Fruit fly (Drosophila melanogaster): Measurements from ENCODE around the gene CG45060.
A peak's percentile ranks its signal among the peaks of the same experiment; 100 is the strongest.

The CG45060 gene

DNA sequence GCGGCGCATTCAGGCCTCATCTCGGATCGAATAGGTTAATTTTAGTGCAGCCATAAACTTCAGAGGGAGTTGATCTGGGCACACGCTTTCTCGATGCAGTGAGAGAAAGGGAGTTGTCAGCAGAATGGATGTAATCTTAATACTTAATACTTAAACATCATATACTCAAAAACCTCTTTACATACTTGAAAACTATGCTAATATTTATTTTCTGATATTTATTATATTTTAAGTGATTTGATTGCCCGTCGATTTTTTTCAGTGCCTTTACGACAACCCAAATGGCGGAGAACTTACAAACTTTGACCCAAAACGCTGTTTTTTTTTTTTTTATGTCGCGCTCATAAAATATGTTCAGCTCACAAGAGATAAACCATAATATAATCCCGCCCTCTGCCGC is 43.4 kb upstream of the CG45060 start (continued):
- no peak for TF ChIP-seq CG14860 (GFP tag; IDR thresholded peaks at IDR 0.05; ENCODE audit: partially characterized antibody)
- TF ChIP-seq kay (GFP tag; optimal IDR thresholded peaks at IDR 0.05), result no peak
- 0 out of 2 replicates have a peak, but pooled peaks have one; percentile 22 for TF ChIP-seq CG1024 (GFP tag; IDR thresholded peaks at IDR 0.05)
- no peak for TF ChIP-seq Atf-2 (GFP tag; optimal IDR thresholded peaks at IDR 0.05)
- no peak for TF ChIP-seq bbx (GFP tag; IDR thresholded peaks at IDR 0.05; ENCODE audit: partially characterized antibody)
- no peak for TF ChIP-seq CG5245 (GFP tag; optimal IDR thresholded peaks at IDR 0.05)
- TF ChIP-seq croc (GFP tag; conservative IDR thresholded peaks at IDR 0.05), result peak; percentile 25; the same call in 1 of the 3 replicates
- no peak for TF ChIP-seq Doc2 (GFP tag; IDR thresholded peaks at IDR 0.05)
- no peak for TF ChIP-seq fd102C (GFP tag; optimal IDR thresholded peaks at IDR 0.05)
- TF ChIP-seq NC2α (GFP tag; optimal IDR thresholded peaks at IDR 0.05), result no peak
- no peak for TF ChIP-seq fru (optimal IDR thresholded peaks at IDR 0.05)
- TF ChIP-seq CG5180 (GFP tag; optimal IDR thresholded peaks at IDR 0.05), result no peak
- peak; percentile 56 for TF ChIP-seq CG10979 (tag; optimal IDR thresholded peaks at IDR 0.05)
- no peak for TF ChIP-seq CG10565 (GFP tag; optimal IDR thresholded peaks at IDR 0.05)
- no peak for TF ChIP-seq wek (GFP tag; optimal IDR thresholded peaks at IDR 0.05)
- TF ChIP-seq CG12299 (tag; optimal IDR thresholded peaks at IDR 0.05), result no peak
- TF ChIP-seq CkIIα-i1 (GFP tag; IDR thresholded peaks at IDR 0.05), result no peak
- TF ChIP-seq da (GFP tag; optimal IDR thresholded peaks at IDR 0.05), result no peak
- TF ChIP-seq chif (GFP tag; optimal IDR thresholded peaks at IDR 0.05), result no peak
- TF ChIP-seq CG8388 (GFP tag; optimal IDR thresholded peaks at IDR 0.05), result peak; percentile 36
- TF ChIP-seq Vsx1 (GFP tag; optimal IDR thresholded peaks at IDR 0.05), result no peak
- TF ChIP-seq tio (GFP tag; optimal IDR thresholded peaks at IDR 0.05), result no peak
- TF ChIP-seq CG11456 (GFP tag; IDR thresholded peaks at IDR 0.05), result no peak
- TF ChIP-seq tx (GFP tag; optimal IDR thresholded peaks at IDR 0.05), result no peak
- no peak for TF ChIP-seq CG8924 (tag; optimal IDR thresholded peaks at IDR 0.05)
- TF ChIP-seq bcd (GFP tag; optimal IDR thresholded peaks at IDR 0.05), result peak; percentile 13
- TF ChIP-seq CG13296 (GFP tag; optimal IDR thresholded peaks at IDR 0.05), result no peak
- no peak for TF ChIP-seq Neu2 (GFP tag; optimal IDR thresholded peaks at IDR 0.05; ENCODE audit: borderline replicate concordance)
- TF ChIP-seq Gug (GFP tag; IDR thresholded peaks at IDR 0.05), result no peak
- peak; percentile 21 for TF ChIP-seq CG17829 (tag; optimal IDR thresholded peaks at IDR 0.05)
- peak; percentile 12 for TF ChIP-seq trem (tag; optimal IDR thresholded peaks at IDR 0.05)
- peak; percentile 34; the same call in 1 of the 2 replicates for TF ChIP-seq ssp (GFP tag; IDR thresholded peaks at IDR 0.05)
- TF ChIP-seq CG11093 (GFP tag; IDR thresholded peaks at IDR 0.05), result no peak
- TF ChIP-seq BtbVII (GFP tag; optimal IDR thresholded peaks at IDR 0.05), result no peak
- TF ChIP-seq Rx (GFP tag; IDR thresholded peaks at IDR 0.05), result no peak
- TF ChIP-seq BEAF-32 (GFP tag; optimal IDR thresholded peaks at IDR 0.05), result no peak
- no peak for TF ChIP-seq CG15011 (GFP tag; optimal IDR thresholded peaks at IDR 0.05)
- TF ChIP-seq CG17802 (tag; optimal IDR thresholded peaks at IDR 0.05), result no peak
- TF ChIP-seq br (optimal IDR thresholded peaks at IDR 0.05), result no peak
- no peak for TF ChIP-seq CG8290 (GFP tag; optimal IDR thresholded peaks at IDR 0.05)
- TF ChIP-seq CG8290 (tag; optimal IDR thresholded peaks at IDR 0.05), result no peak
- no peak for TF ChIP-seq vfl (GFP tag; optimal IDR thresholded peaks at IDR 0.05)
- no peak for TF ChIP-seq mirr (GFP tag; optimal IDR thresholded peaks at IDR 0.05)
- TF ChIP-seq D19B (GFP tag; optimal IDR thresholded peaks at IDR 0.05), result no peak
- TF ChIP-seq CG7357 (GFP tag; IDR thresholded peaks at IDR 0.05), result no peak
- no peak for TF ChIP-seq CG7556 (GFP tag; optimal IDR thresholded peaks at IDR 0.05)
- no peak for TF ChIP-seq CG1233 (GFP tag; optimal IDR thresholded peaks at IDR 0.05)
- no peak for TF ChIP-seq Oaz (GFP tag; IDR thresholded peaks at IDR 0.05)
- no peak for TF ChIP-seq Dp (GFP tag; optimal IDR thresholded peaks at IDR 0.05)
- no peak for TF ChIP-seq CG30020 (tag; optimal IDR thresholded peaks at IDR 0.05)
- TF ChIP-seq Stat92E (GFP tag; optimal IDR thresholded peaks at IDR 0.05), result no peak
- no peak for TF ChIP-seq so (GFP tag; IDR thresholded peaks at IDR 0.05)

Data from whole organism, embryonic.